Fruit fly (Drosophila melanogaster) whole organism, embryonic: ENCODE measurements around the gene Gpdh3.

Experiments
- BEAF-32 ChIP-seq: fragments of 200-800 bp; sonication (Bioruptor generic); optimal IDR thresholded peaks from 3 replicates; lab custom pipeline; 2017; ENCODE audit warnings: missing biosample characterization, missing genetic modification characterization, mild to moderate bottlenecking, moderate library complexity, missing genetic modification reagents
- CG12071 ChIP-seq: fragments of 200-800 bp; sonication (Bioruptor generic); optimal IDR thresholded peaks from 3 replicates; lab custom pipeline; 2018; ENCODE audit warnings: missing biosample characterization, mild to moderate bottlenecking, missing genetic modification characterization
- CG12299 ChIP-seq: fragments of 200-800 bp; sonication (Bioruptor generic); optimal IDR thresholded peaks from 2 replicates; lab custom pipeline; 2018; ENCODE audit warnings: missing biosample characterization, mild to moderate bottlenecking, missing genetic modification characterization
- CG12391 ChIP-seq: fragments of 200-800 bp; sonication (Bioruptor generic); optimal IDR thresholded peaks from 3 replicates; lab custom pipeline; 2018; ENCODE audit warnings: missing biosample characterization, mild to moderate bottlenecking, missing genetic modification characterization, moderate library complexity
- CG13287 ChIP-seq: fragments of 200-800 bp; sonication (Bioruptor generic); IDR thresholded peaks from 2 replicates; pipeline ENCODE4 v1.3.6; 2022; ENCODE audit warnings: missing biosample characterization, missing genetic modification characterization; ENCODE audit not compliant: partially characterized antibody
- CG14860 ChIP-seq: fragments of 200-800 bp; sonication (Bioruptor generic); IDR thresholded peaks from 3 replicates; pipeline ENCODE4 v1.3.6; 2022; ENCODE audit warnings: missing biosample characterization, missing genetic modification characterization; ENCODE audit not compliant: partially characterized antibody
- CG14965 ChIP-seq: fragments of 200-800 bp; sonication (Bioruptor generic); optimal IDR thresholded peaks from 2 replicates; lab custom pipeline; 2016; ENCODE audit warnings: missing biosample characterization, missing genetic modification characterization, borderline replicate concordance
- CG17385 ChIP-seq: fragments of 200-800 bp; sonication (Bioruptor generic); optimal IDR thresholded peaks from 3 replicates; lab custom pipeline; 2018; ENCODE audit warnings: missing biosample characterization, mild to moderate bottlenecking, missing genetic modification characterization
- CG2202 ChIP-seq: fragments of 200-800 bp; sonication (Bioruptor generic); optimal IDR thresholded peaks from 2 replicates; lab custom pipeline; 2018; ENCODE audit warnings: missing biosample characterization, mild to moderate bottlenecking, missing genetic modification characterization
- CG31441 ChIP-seq: fragments of 200-800 bp; sonication (Bioruptor generic); IDR thresholded peaks from 2 replicates; pipeline ENCODE4 v1.3.6; 2022; ENCODE audit warnings: missing biosample characterization, missing genetic modification characterization
- CG33213 ChIP-seq: fragments of 200-800 bp; sonication (Bioruptor generic); optimal IDR thresholded peaks from 3 replicates; lab custom pipeline; 2016; ENCODE audit warnings: missing biosample characterization, missing genetic modification characterization
- CG34224 ChIP-seq: fragments of 200-800 bp; sonication (Bioruptor generic); IDR thresholded peaks from 3 replicates; pipeline ENCODE4 v1.3.6; 2022; ENCODE audit warnings: missing biosample characterization, missing genetic modification characterization; ENCODE audit not compliant: partially characterized antibody
- CG3995 ChIP-seq: fragments of 200-800 bp; sonication (Bioruptor generic); optimal IDR thresholded peaks from 3 replicates; lab custom pipeline; 2016; ENCODE audit warnings: missing biosample characterization, missing genetic modification characterization
- CG6791 ChIP-seq: fragments of 200-800 bp; sonication (Bioruptor generic); IDR thresholded peaks from 3 replicates; pipeline ENCODE4 v1.3.6; 2022; ENCODE audit warnings: missing biosample characterization, missing genetic modification characterization; ENCODE audit not compliant: partially characterized antibody
- CG8089 ChIP-seq: fragments of 200-800 bp; sonication (Bioruptor generic); optimal IDR thresholded peaks from 3 replicates; lab custom pipeline; 2016; ENCODE audit warnings: missing biosample characterization, missing genetic modification characterization
- CG9797 ChIP-seq: fragments of 200-800 bp; sonication (Bioruptor generic); optimal IDR thresholded peaks from 3 replicates; lab custom pipeline; 2018; ENCODE audit warnings: missing biosample characterization, mild to moderate bottlenecking, missing genetic modification characterization
- CHES-1-like ChIP-seq: fragments of 200-800 bp; sonication (Bioruptor generic); optimal IDR thresholded peaks from 2 replicates; lab custom pipeline; 2016; ENCODE audit warnings: missing biosample characterization, missing genetic modification characterization
- Dbx ChIP-seq: fragments of 200-800 bp; sonication (Bioruptor generic); IDR thresholded peaks from 3 replicates; pipeline ENCODE4 v1.3.6; 2022; ENCODE audit warnings: missing biosample characterization, missing genetic modification characterization
- E2f2 ChIP-seq: fragments of 200-800 bp; sonication (Bioruptor generic); IDR thresholded peaks from 2 replicates; pipeline ENCODE4 v1.3.6; 2022; ENCODE audit warnings: missing biosample characterization, missing genetic modification characterization
- Elba2 ChIP-seq: fragments of 200-800 bp; sonication (Bioruptor generic); optimal IDR thresholded peaks from 3 replicates; lab custom pipeline; 2016; ENCODE audit warnings: missing biosample characterization, missing genetic modification characterization
- Ets97D ChIP-seq: fragments of 200-800 bp; sonication (Bioruptor generic); optimal IDR thresholded peaks from 3 replicates; lab custom pipeline; 2016; ENCODE audit warnings: missing biosample characterization, missing genetic modification characterization
- Lhr ChIP-seq: fragments of 200-800 bp; sonication (Bioruptor generic); optimal IDR thresholded peaks from 3 replicates; lab custom pipeline; 2017; ENCODE audit warnings: mild to moderate bottlenecking, missing biosample characterization, missing genetic modification reagents, missing genetic modification characterization
- MESR4 ChIP-seq: fragments of 200-800 bp; sonication (Bioruptor generic); optimal IDR thresholded peaks from 2 replicates; lab custom pipeline; 2018; ENCODE audit warnings: missing biosample characterization, mild to moderate bottlenecking, missing genetic modification characterization, moderate library complexity
- Mad ChIP-seq: fragments of 200-800 bp; sonication (Bioruptor generic); optimal IDR thresholded peaks from 2 replicates; lab custom pipeline; 2016; ENCODE audit warnings: missing biosample characterization, missing genetic modification characterization
- Max ChIP-seq: fragments of 200-800 bp; sonication (Bioruptor generic); optimal IDR thresholded peaks from 2 replicates; lab custom pipeline; 2016; ENCODE audit warnings: missing biosample characterization, mild to moderate bottlenecking, missing genetic modification characterization
- Med ChIP-seq: fragments of 200-800 bp; sonication (Bioruptor generic); peaks from one replicate; lab custom pipeline; 2016; ENCODE audit warnings: missing biosample characterization, missing genetic modification characterization, mild to moderate bottlenecking, inconsistent platforms, moderate library complexity
- Myb ChIP-seq: fragments of 200-800 bp; sonication (Bioruptor generic); optimal IDR thresholded peaks from 2 replicates; lab custom pipeline; 2016; ENCODE audit warnings: missing biosample characterization, missing genetic modification characterization
- NfI ChIP-seq: fragments of 200-800 bp; sonication (Bioruptor generic); optimal IDR thresholded peaks from 3 replicates; lab custom pipeline; 2018; ENCODE audit warnings: missing biosample characterization, mild to moderate bottlenecking, missing genetic modification characterization, moderate library complexity
- Opbp ChIP-seq: fragments of 200-800 bp; sonication (Bioruptor generic); IDR thresholded peaks from 3 replicates; pipeline ENCODE4 v1.3.6; 2022; ENCODE audit warnings: missing biosample characterization, missing genetic modification characterization; ENCODE audit not compliant: partially characterized antibody
- Stat92E ChIP-seq, 3 experiments: fragments of >200 bp in 2 of 3; fragments of 200-800 bp in 1 of 3; sonication (Bioruptor generic) in 1 of 3; optimal IDR thresholded peaks; 2 replicates each; lab custom pipeline; 2017 to 2019; ENCODE audit warnings: missing biosample characterization in 3 of 3, missing genetic modification characterization in 3 of 3, mild to moderate bottlenecking in 1 of 3, moderate library complexity in 1 of 3
- Usf ChIP-seq: fragments of 200-800 bp; sonication (Bioruptor generic); optimal IDR thresholded peaks from 2 replicates; lab custom pipeline; 2017; ENCODE audit warnings: missing genotype, missing biosample characterization, missing genetic modification characterization
- YL-1 ChIP-seq: fragments of 200-800 bp; sonication (Bioruptor generic); optimal IDR thresholded peaks from 3 replicates; lab custom pipeline; 2017; ENCODE audit warnings: missing biosample characterization, mild to moderate bottlenecking, missing genetic modification characterization
- abd-A ChIP-seq: fragments of 200-800 bp; sonication (Bioruptor generic); optimal IDR thresholded peaks from 3 replicates; lab custom pipeline; 2019; ENCODE audit warnings: missing biosample characterization, mild to moderate bottlenecking, missing genetic modification characterization, moderate library complexity
- cwo ChIP-seq: fragments of 200-800 bp; sonication (Bioruptor generic); optimal IDR thresholded peaks from 3 replicates; lab custom pipeline; 2017; ENCODE audit warnings: missing biosample characterization, missing genetic modification characterization, mild to moderate bottlenecking, moderate library complexity, missing genetic modification reagents
- dm ChIP-seq: fragments of 200-800 bp; sonication (Bioruptor generic); optimal IDR thresholded peaks from 3 replicates; lab custom pipeline; 2016; ENCODE audit warnings: missing biosample characterization, missing genetic modification characterization
- exex ChIP-seq: fragments of 200-800 bp; sonication (Bioruptor generic); optimal IDR thresholded peaks from 4 replicates; lab custom pipeline; 2018; ENCODE audit warnings: missing biosample characterization, mild to moderate bottlenecking, missing genetic modification characterization, moderate library complexity
- gcm ChIP-seq: fragments of 200-800 bp; sonication (Bioruptor generic); optimal IDR thresholded peaks from 2 replicates; lab custom pipeline; 2019; ENCODE audit warnings: missing biosample characterization, mild to moderate bottlenecking, missing genetic modification characterization, moderate library complexity
- insv ChIP-seq, 2 experiments: fragments of 200-800 bp; sonication (Bioruptor generic); optimal IDR thresholded peaks; 3 replicates each; lab custom pipeline; 2016 to 2018; ENCODE audit warnings: missing biosample characterization in 2 of 2, missing genetic modification characterization in 2 of 2
- jumu ChIP-seq: fragments of 200-800 bp; sonication (Bioruptor generic); optimal IDR thresholded peaks from 3 replicates; lab custom pipeline; 2016; ENCODE audit warnings: missing biosample characterization, missing genetic modification characterization
- nmo ChIP-seq: fragments of 200-800 bp; sonication (Bioruptor generic); optimal IDR thresholded peaks from 2 replicates; lab custom pipeline; 2018; ENCODE audit warnings: missing biosample characterization, mild to moderate bottlenecking, missing genetic modification characterization, moderate library complexity
- rib ChIP-seq: fragments of 200-800 bp; sonication (Bioruptor generic); IDR thresholded peaks from 2 replicates; pipeline ENCODE4 v1.3.6; 2022; ENCODE audit warnings: missing biosample characterization, missing genetic modification characterization
- row ChIP-seq: fragments of 200-800 bp; sonication (Bioruptor generic); IDR thresholded peaks from 3 replicates; pipeline ENCODE4 v1.3.6; 2022; ENCODE audit warnings: missing biosample characterization, missing genetic modification characterization
- sens ChIP-seq: fragments of 200-800 bp; sonication (Bioruptor generic); peaks from one replicate; lab custom pipeline; 2016; ENCODE audit warnings: missing biosample characterization, missing genetic modification characterization
- sima ChIP-seq: fragments of 200-800 bp; sonication (Bioruptor generic); optimal IDR thresholded peaks from 2 replicates; lab custom pipeline; 2016; ENCODE audit warnings: missing biosample characterization, missing genetic modification characterization
- slbo ChIP-seq: fragments of 200-800 bp; sonication (Bioruptor generic); IDR thresholded peaks from 2 replicates; pipeline ENCODE4 v1.3.6; 2022; ENCODE audit warnings: missing biosample characterization, missing genetic modification characterization
- sna ChIP-seq: fragments of 200-800 bp; sonication (Bioruptor generic); IDR thresholded peaks from 2 replicates; pipeline ENCODE4 v1.3.6; 2022; ENCODE audit warnings: missing biosample characterization, missing genetic modification characterization; ENCODE audit not compliant: partially characterized antibody
- so ChIP-seq: fragments of 200-800 bp; sonication (Bioruptor generic); IDR thresholded peaks from 3 replicates; pipeline ENCODE4 v1.3.6; 2022; ENCODE audit warnings: missing biosample characterization, missing genetic modification characterization
- sob ChIP-seq: fragments of 200-800 bp; sonication (Bioruptor generic); IDR thresholded peaks from 2 replicates; pipeline ENCODE4 v1.3.6; 2022; ENCODE audit warnings: missing biosample characterization, missing genetic modification characterization
- tup ChIP-seq: fragments of 200-800 bp; sonication (Bioruptor generic); optimal IDR thresholded peaks from 2 replicates; lab custom pipeline; 2016; ENCODE audit warnings: missing biosample characterization, mild to moderate bottlenecking, missing genetic modification characterization, moderate library complexity

Gene Gpdh3

dm6 chr3R:22420911-22421310 is 39.1 kb downstream of the Gpdh3 start, which contains the start of the genes Nop56 and mats (continued):
- TF ChIP-seq NfI (GFP tag; lab: Kevin White, UChicago) (peak; percentile 21), CG12391 (tag; lab: Kevin White, UChicago) (peak; percentile 10), Mad (GFP tag; lab: Kevin White, UChicago) (peak; percentile 22), BEAF-32 (GFP tag; lab: Kevin White, UChicago) (peak; percentile 48), sna (GFP tag; lab: Robert Waterston, UW) (0 out of 2 replicates have a peak, but pooled peaks have one; percentile 28), E2f2 (GFP tag; lab: Robert Waterston, UW) (peak; percentile 23; the same call in 1 of the 2 replicates), jumu (no peak), Opbp (GFP tag; lab: Robert Waterston, UW) (peak; percentile 29; the same call in 1 of the 3 replicates), so (GFP tag; lab: Robert Waterston, UW) (0 out of 3 replicates have a peak, but pooled peaks have one; percentile 16), sima (GFP tag; lab: Kevin White, UChicago) (no peak), CG17385 (GFP tag; lab: Kevin White, UChicago) (peak; percentile 2), nmo (GFP tag; lab: Kevin White, UChicago) (peak; percentile 65), CG14965 (GFP tag; lab: Kevin White, UChicago) (no peak), CHES-1-like (GFP tag; lab: Kevin White, UChicago) (no peak), Dbx (GFP tag; lab: Robert Waterston, UW) (0 out of 3 replicates have a peak, but pooled peaks have one; percentile 28), CG34224 (GFP tag; lab: Robert Waterston, UW) (peak; percentile 32; the same call in 1 of the 3 replicates), CG6791 (GFP tag; lab: Robert Waterston, UW) (peak; percentile 55; the same call in 2 of the 3 replicates), gcm (peak; percentile 19), Elba2 (GFP tag; lab: Kevin White, UChicago) (peak; percentile 84), abd-A (tag; lab: Kevin White, UChicago) (no peak), Lhr (peak; percentile 45), CG12299 (peak; percentile 28), sob (GFP tag; lab: Robert Waterston, UW) (peak; percentile 10; the same call in 1 of the 2 replicates), cwo (GFP tag; lab: Kevin White, UChicago) (peak; percentile 63), CG33213 (GFP tag; lab: Kevin White, UChicago) (peak; percentile 6), Max (GFP tag; lab: Kevin White, UChicago) (peak; percentile 98), CG14860 (GFP tag; lab: Robert Waterston, UW) (no peak), Med (peak; percentile 89), rib (GFP tag; lab: Robert Waterston, UW) (peak; percentile 27; the same call in 1 of the 2 replicates), sens (GFP tag; lab: Kevin White, UChicago) (peak; percentile 74), CG9797 (GFP tag; lab: Kevin White, UChicago) (peak; percentile 97), Myb (GFP tag; lab: Kevin White, UChicago) (peak; percentile 11), CG8089 (GFP tag; lab: Kevin White, UChicago) (no peak), exex (tag; lab: Kevin White, UChicago) (peak; percentile 41), CG2202 (tag; lab: Kevin White, UChicago) (no peak), dm (GFP tag; lab: Kevin White, UChicago) (peak; percentile 98), CG12071 (GFP tag; lab: Kevin White, UChicago) (no peak), tup (no peak), CG3995 (GFP tag; lab: Kevin White, UChicago) (peak; percentile 40), CG13287 (GFP tag; lab: Robert Waterston, UW) (peak; percentile 57; the same call in 1 of the 2 replicates), Usf (GFP tag; lab: Kevin White, UChicago) (peak; percentile 6), row (GFP tag; lab: Robert Waterston, UW) (peak; percentile 35; the same call in 1 of the 3 replicates), YL-1 (GFP tag; lab: Kevin White, UChicago) (peak; percentile 99), CG31441 (GFP tag; lab: Robert Waterston, UW) (peak; percentile 8; the same call in 1 of the 2 replicates), slbo (peak; percentile 54), MESR4 (peak; percentile 95), Ets97D (GFP tag; lab: Kevin White, UChicago) (peak; percentile 83), Stat92E (GFP tag; optimal IDR thresholded peaks at IDR 0.05; lab: Kevin White, UChicago) (peak in 1 of 3 experiments; percentile 78), insv (GFP tag; optimal IDR thresholded peaks at IDR 0.05; lab: Kevin White, UChicago) (peak in 1 of 2 experiments; percentile 55)
